Fruit fly (Drosophila melanogaster): ENCODE results near the gene mRpL11.
A peak's percentile ranks its signal among the peaks of the same experiment; 100 is the strongest.

Gene mRpL11

DNA sequence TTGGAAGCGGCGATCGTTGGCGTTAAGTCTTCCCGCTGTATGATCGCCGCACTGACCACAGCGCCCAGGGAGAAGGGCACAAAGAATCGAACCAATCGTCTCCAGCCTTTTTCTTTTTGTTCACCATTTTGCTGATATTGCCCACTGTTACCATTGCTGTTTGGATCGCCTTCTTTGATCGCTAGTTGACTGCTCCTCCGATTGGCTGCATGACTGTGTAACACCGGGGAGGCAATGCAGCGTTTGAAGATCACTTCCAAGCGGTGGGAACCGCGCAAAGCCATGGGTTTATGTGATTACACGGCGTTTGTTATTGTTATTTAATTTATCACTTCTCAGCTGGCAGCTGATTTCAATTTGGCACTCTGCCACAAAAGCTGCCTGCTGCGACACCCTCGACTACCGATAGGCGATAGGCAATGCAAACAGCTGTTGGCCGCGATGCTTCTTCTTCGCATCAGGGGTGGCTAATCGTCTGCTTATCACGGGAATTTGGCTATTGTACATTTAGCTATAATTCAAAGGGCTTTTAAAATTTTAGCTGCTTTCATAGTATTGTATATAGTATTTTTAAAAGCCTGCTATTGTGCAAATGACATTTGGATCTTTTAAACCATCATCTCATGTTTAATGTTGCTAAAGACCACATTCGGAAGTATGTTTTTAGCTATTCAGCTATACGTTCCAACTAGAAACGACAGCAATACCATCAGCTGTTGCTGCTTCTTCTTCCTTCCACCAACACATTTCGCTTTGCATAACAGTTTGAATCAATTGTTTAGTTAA lies at the start of gene mRpL11, which contains the start of gene HtrA2 (continued):
- TF ChIP-seq CG6272 (GFP tag; IDR thresholded peaks at IDR 0.05): peak; percentile 30; the same call in 1 of the 2 replicates
- TF ChIP-seq kay (GFP tag; optimal IDR thresholded peaks at IDR 0.05): peak; percentile 3
- no peak for TF ChIP-seq Spps (tag; optimal IDR thresholded peaks at IDR 0.05)
- peak; percentile 55 for TF ChIP-seq tgo (GFP tag; IDR thresholded peaks at IDR 0.05)
- peak; percentile 63 for TF ChIP-seq CG32532 (GFP tag; IDR thresholded peaks at IDR 0.05)
- no peak; the same call in 1 of the 3 replicates for TF ChIP-seq CG17361 (GFP tag; IDR thresholded peaks at IDR 0.05)
- TF ChIP-seq CG6683 (GFP tag; optimal IDR thresholded peaks at IDR 0.05): no peak
- peak; percentile 84 for TF ChIP-seq CG9932 (GFP tag; IDR thresholded peaks at IDR 0.05)
- TF ChIP-seq row (GFP tag; IDR thresholded peaks at IDR 0.05): peak; percentile 94
- peak; percentile 77 for TF ChIP-seq CG17829 (tag; optimal IDR thresholded peaks at IDR 0.05)
- peak; percentile 46; the same call in 1 of the 3 replicates for TF ChIP-seq zen2 (GFP tag; IDR thresholded peaks at IDR 0.05; ENCODE audit: partially characterized antibody)
- TF ChIP-seq Sox102F (GFP tag; optimal IDR thresholded peaks at IDR 0.05): no peak
- peak; percentile 26 for TF ChIP-seq CG10654 (GFP tag; optimal IDR thresholded peaks at IDR 0.05)
- TF ChIP-seq Myb (GFP tag; optimal IDR thresholded peaks at IDR 0.05): peak; percentile 73
- TF ChIP-seq CG13296 (GFP tag; optimal IDR thresholded peaks at IDR 0.05): peak; percentile 45
- peak; percentile 61 for TF ChIP-seq vvl (GFP tag; IDR thresholded peaks at IDR 0.05)
- peak; percentile 73 for TF ChIP-seq Ets97D (GFP tag; optimal IDR thresholded peaks at IDR 0.05)
- no peak for TF ChIP-seq CG18764 (GFP tag; optimal IDR thresholded peaks at IDR 0.05)
- no peak for TF ChIP-seq org-1 (GFP tag; optimal IDR thresholded peaks at IDR 0.05)
- TF ChIP-seq Dad (GFP tag; optimal IDR thresholded peaks at IDR 0.05): peak; percentile 47
- no peak for TF ChIP-seq ro (GFP tag; IDR thresholded peaks at IDR 0.05)
- TF ChIP-seq Dref (GFP tag; IDR thresholded peaks at IDR 0.05): peak; percentile 93
- peak; percentile 30; the same call in 1 of the 2 replicates for TF ChIP-seq H2.0 (GFP tag; IDR thresholded peaks at IDR 0.05)
- no peak for TF ChIP-seq CG31441 (GFP tag; IDR thresholded peaks at IDR 0.05)
- TF ChIP-seq CG9876 (GFP tag; optimal IDR thresholded peaks at IDR 0.05): no peak
- TF ChIP-seq Atf-2 (GFP tag; optimal IDR thresholded peaks at IDR 0.05): peak; percentile 4
- peak; percentile 37 for TF ChIP-seq CG8388 (GFP tag; optimal IDR thresholded peaks at IDR 0.05)
- TF ChIP-seq Eip74EF (GFP tag; optimal IDR thresholded peaks at IDR 0.05): no peak
- TF ChIP-seq Fer3 (tag; optimal IDR thresholded peaks at IDR 0.05): peak; percentile 52
- TF ChIP-seq CG6854 (GFP tag; optimal IDR thresholded peaks at IDR 0.05): no peak
- TF ChIP-seq ap (GFP tag; IDR thresholded peaks at IDR 0.05): no peak
- TF ChIP-seq gem (tag; optimal IDR thresholded peaks at IDR 0.05): peak; percentile 74
- TF ChIP-seq sug (tag; optimal IDR thresholded peaks at IDR 0.05): peak; percentile 79
- TF ChIP-seq NfI (GFP tag; optimal IDR thresholded peaks at IDR 0.05): peak; percentile 50
- peak; percentile 59 for TF ChIP-seq CG3281 (GFP tag; optimal IDR thresholded peaks at IDR 0.05)
- peak; percentile 25 for TF ChIP-seq CG3407 (GFP tag; optimal IDR thresholded peaks at IDR 0.05)
- TF ChIP-seq CG16863 (GFP tag; optimal IDR thresholded peaks at IDR 0.05): peak; percentile 42
- TF ChIP-seq fd64A (GFP tag; optimal IDR thresholded peaks at IDR 0.05): no peak
- TF ChIP-seq CG18619 (GFP tag; optimal IDR thresholded peaks at IDR 0.05): peak; percentile 44
- TF ChIP-seq Elba2 (GFP tag; optimal IDR thresholded peaks at IDR 0.05): peak; percentile 77
- TF ChIP-seq slp2 (GFP tag; optimal IDR thresholded peaks at IDR 0.05): peak; percentile 62
- TF ChIP-seq CG4404 (GFP tag; IDR thresholded peaks at IDR 0.05): peak; percentile 62
- TF ChIP-seq Atf3 (GFP tag; optimal IDR thresholded peaks at IDR 0.05): no peak
- TF ChIP-seq Antp (GFP tag; optimal IDR thresholded peaks at IDR 0.05): peak; percentile 61
- peak; percentile 76 for TF ChIP-seq CG13424 (tag; optimal IDR thresholded peaks at IDR 0.05)
- TF ChIP-seq prd (optimal IDR thresholded peaks at IDR 0.05): no peak
- peak; percentile 66; the same call in 1 of the 3 replicates for TF ChIP-seq prd (GFP tag; IDR thresholded peaks at IDR 0.05)
- peak; percentile 77 for TF ChIP-seq CG10267 (tag; optimal IDR thresholded peaks at IDR 0.05)
- peak; percentile 21 for TF ChIP-seq pum (GFP tag; optimal IDR thresholded peaks at IDR 0.05)
- no peak for TF ChIP-seq toy (GFP tag; IDR thresholded peaks at IDR 0.05)

All from whole organism, embryonic.